Worm (Caenorhabditis elegans) whole organism, L3 larva: ENCODE results near the gene C23H5.11.

ENCODE experiments used
- R02D3.7 ChIP-seq: fragments of 150-350 bp; optimal IDR thresholded peaks from 2 replicates; lab custom pipeline; 2014; ENCODE audit warnings: missing biosample characterization, missing genetic modification characterization
- ZK546.5 ChIP-seq: sonication (generic microtip); optimal IDR thresholded peaks from 2 replicates; lab custom pipeline; 2017; ENCODE audit warnings: missing biosample characterization, missing genetic modification characterization
- ceh-28 ChIP-seq: fragments of 150-350 bp; optimal IDR thresholded peaks from 2 replicates; lab custom pipeline; 2014; ENCODE audit warnings: missing biosample characterization, missing genetic modification reagents, missing genetic modification characterization
- ceh-9 ChIP-seq: sonication (generic microtip); optimal IDR thresholded peaks from 2 replicates; lab custom pipeline; 2018; ENCODE audit warnings: missing biosample characterization, missing genetic modification characterization
- daf-12 ChIP-seq: fragments of 150-350 bp; optimal IDR thresholded peaks from 2 replicates; lab custom pipeline; 2014; ENCODE audit warnings: missing biosample characterization, missing genetic modification reagents, missing genetic modification characterization
- egl-27 ChIP-seq: sonication (generic microtip); optimal IDR thresholded peaks from 4 replicates; lab custom pipeline; 2017; ENCODE audit warnings: missing biosample characterization, missing genetic modification reagents, missing genetic modification characterization
- egl-5 ChIP-seq: fragments of 150-350 bp; optimal IDR thresholded peaks from 2 replicates; lab custom pipeline; 2017; ENCODE audit warnings: missing biosample characterization, missing genetic modification reagents, missing genetic modification characterization, inconsistent platforms
- elt-1 ChIP-seq: fragments of 150-350 bp; optimal IDR thresholded peaks from 2 replicates; lab custom pipeline; 2014; ENCODE audit warnings: missing biosample characterization, missing genetic modification characterization
- elt-2 ChIP-seq: sonication (generic microtip); optimal IDR thresholded peaks from 2 replicates; lab custom pipeline; 2016; ENCODE audit warnings: missing genetic modification reagents, mild to moderate bottlenecking, missing genetic modification characterization, missing compliant biosample characterization
- elt-3 ChIP-seq, 3 experiments: fragments of 150-350 bp in 1 of 3; sonication (generic microtip) in 2 of 3; optimal IDR thresholded peaks; 2 replicates in 2 of 3; 4 replicates in 1 of 3; lab custom pipeline; 2014 to 2017; ENCODE audit warnings: missing biosample characterization in 3 of 3, missing genetic modification characterization in 3 of 3
- eor-1 ChIP-seq, 2 experiments: fragments of 150-350 bp; optimal IDR thresholded peaks; 2 replicates each; lab custom pipeline; 2014 to 2018; ENCODE audit warnings: missing biosample characterization in 2 of 2, missing genetic modification characterization in 2 of 2
- fkh-10 ChIP-seq: sonication (generic microtip); optimal IDR thresholded peaks from 2 replicates; lab custom pipeline; 2017; ENCODE audit warnings: missing biosample characterization, missing genetic modification reagents, missing genetic modification characterization
- fkh-2 ChIP-seq: fragments of 150-350 bp; optimal IDR thresholded peaks from 2 replicates; lab custom pipeline; 2014; ENCODE audit warnings: missing biosample characterization, missing genetic modification reagents, missing genetic modification characterization
- jun-1 ChIP-seq: fragments of 150-350 bp; optimal IDR thresholded peaks from 2 replicates; lab custom pipeline; 2014; ENCODE audit warnings: missing biosample characterization, missing genetic modification reagents, missing genetic modification characterization
- lin-15B ChIP-seq: fragments of 150-350 bp; optimal IDR thresholded peaks from 2 replicates; lab custom pipeline; 2014; ENCODE audit warnings: missing biosample characterization, missing genetic modification characterization
- lin-39 ChIP-seq: fragments of 150-350 bp; optimal IDR thresholded peaks from 2 replicates; lab custom pipeline; 2018; ENCODE audit warnings: missing biosample characterization, missing genetic modification reagents, missing genetic modification characterization
- mml-1 ChIP-seq: fragments of 150-350 bp; sonication (generic microtip); optimal IDR thresholded peaks from 3 replicates; lab custom pipeline; 2014; ENCODE audit warnings: missing biosample characterization, missing genetic modification characterization
- nfya-1 ChIP-seq: sonication (generic microtip); optimal IDR thresholded peaks from 2 replicates; lab custom pipeline; 2017; ENCODE audit warnings: missing genetic modification characterization, mild to moderate bottlenecking, missing compliant biosample characterization, antibody characterized with exemption, moderate library complexity; ENCODE audit not compliant: insufficient read depth
- nhr-11 ChIP-seq: fragments of 150-350 bp; optimal IDR thresholded peaks from 2 replicates; lab custom pipeline; 2014; ENCODE audit warnings: missing biosample characterization, missing genetic modification characterization
- nhr-12 ChIP-seq: fragments of 150-350 bp; optimal IDR thresholded peaks from 2 replicates; lab custom pipeline; 2014; ENCODE audit warnings: missing biosample characterization, missing genetic modification characterization
- nhr-23 ChIP-seq: fragments of 150-350 bp; optimal IDR thresholded peaks from 2 replicates; lab custom pipeline; 2014; ENCODE audit warnings: missing biosample characterization, missing genetic modification reagents, missing genetic modification characterization
- nhr-25 ChIP-seq: sonication (generic microtip); optimal IDR thresholded peaks from 2 replicates; lab custom pipeline; 2017; ENCODE audit warnings: missing biosample characterization, missing genetic modification characterization
- nhr-28 ChIP-seq: fragments of 150-350 bp; optimal IDR thresholded peaks from 2 replicates; lab custom pipeline; 2014; ENCODE audit warnings: missing biosample characterization, missing genetic modification characterization
- nhr-67 ChIP-seq: fragments of 150-350 bp; optimal IDR thresholded peaks from 2 replicates; lab custom pipeline; 2014; ENCODE audit warnings: missing biosample characterization, missing genetic modification characterization
- pha-4 ChIP-seq: fragments of 150-350 bp; optimal IDR thresholded peaks from 2 replicates; lab custom pipeline; 2014; ENCODE audit warnings: missing biosample characterization, missing genetic modification reagents, missing genetic modification characterization
- pqm-1 ChIP-seq: fragments of 150-350 bp; optimal IDR thresholded peaks from 2 replicates; lab custom pipeline; 2017; ENCODE audit warnings: missing biosample characterization, missing genetic modification characterization, inconsistent platforms
- sea-2 ChIP-seq: fragments of 150-350 bp; sonication (generic microtip); optimal IDR thresholded peaks from 4 replicates; lab custom pipeline; 2014; ENCODE audit warnings: missing biosample characterization, missing genetic modification reagents, missing genetic modification characterization
- skn-1 ChIP-seq: fragments of 150-350 bp; optimal IDR thresholded peaks from 2 replicates; lab custom pipeline; 2014; ENCODE audit warnings: missing biosample characterization, missing genetic modification characterization
- snpc-4 ChIP-seq: fragments of 150-350 bp; optimal IDR thresholded peaks from 2 replicates; lab custom pipeline; 2014; ENCODE audit warnings: missing biosample characterization, missing genetic modification characterization
- tbx-2 ChIP-seq: sonication (generic microtip); optimal IDR thresholded peaks from 2 replicates; lab custom pipeline; 2016; ENCODE audit warnings: mild to moderate bottlenecking, missing genetic modification characterization, missing compliant biosample characterization
- unc-62 ChIP-seq: fragments of 150-350 bp; sonication (generic microtip); optimal IDR thresholded peaks from 4 replicates; lab custom pipeline; 2014; ENCODE audit warnings: missing biosample characterization, missing genetic modification reagents, missing genetic modification characterization
- ztf-11 ChIP-seq: fragments of 150-350 bp; optimal IDR thresholded peaks from 2 replicates; lab custom pipeline; 2014; ENCODE audit warnings: missing biosample characterization, missing genetic modification characterization
- ztf-4 ChIP-seq: fragments of 150-350 bp; optimal IDR thresholded peaks from 2 replicates; lab custom pipeline; 2014; ENCODE audit warnings: missing biosample characterization, missing genetic modification characterization

The C23H5.11 gene

ce11 chrIV:2137478-2137877, 37.8 kb upstream of the C23H5.11 start:
- TF ChIP-seq eor-1 (tag; optimal IDR thresholded peaks at IDR 0.05; lab: Kevin White, UChicago) (no peak), egl-5 (tag; lab: Kevin White, UChicago) (no peak), ztf-4 (tag; lab: Kevin White, UChicago) (no peak), mml-1 (tag; lab: Kevin White, UChicago) (no peak), jun-1 (tag; lab: Kevin White, UChicago) (no peak), lin-39 (no peak), elt-3 (tag; optimal IDR thresholded peaks at IDR 0.05; lab: Kevin White, UChicago) (no peak), pha-4 (tag; lab: Kevin White, UChicago) (no peak), skn-1 (tag; lab: Kevin White, UChicago) (no peak), nhr-12 (tag; lab: Kevin White, UChicago) (no peak), fkh-2 (no peak), sea-2 (GFP tag; lab: Kevin White, UChicago) (no peak)

DNA sequence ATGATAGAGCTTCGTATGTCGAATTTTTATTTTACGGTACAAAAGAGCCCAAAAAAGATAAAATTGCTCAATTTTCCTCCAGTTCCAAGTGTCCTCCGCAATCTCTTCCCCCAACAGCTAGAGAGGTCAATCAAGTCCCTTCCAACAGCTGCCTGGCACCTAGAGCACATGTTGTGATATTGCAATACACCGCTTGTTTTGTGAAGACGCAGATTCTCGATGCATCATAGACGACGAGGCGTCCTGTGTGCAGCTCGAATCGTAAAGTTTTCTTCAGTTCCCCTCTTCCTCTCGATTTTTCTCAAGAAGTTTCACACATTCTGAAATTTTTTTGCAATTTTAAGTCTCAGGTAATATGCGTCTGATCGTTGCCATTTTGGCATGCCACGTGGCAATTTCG, 36.9 kb upstream of the C23H5.11 start, which contains the start of gene test-1:
Gene test-1 (plus strand): TSS at position 345 of the 400 bp plus-strand sequence.
- TF ChIP-seq nhr-23 (tag; lab: Kevin White, UChicago) (no peak), nhr-12 (tag; lab: Kevin White, UChicago) (no peak), ztf-4 (tag; lab: Kevin White, UChicago) (no peak), elt-1 (tag; lab: Kevin White, UChicago) (no peak), nfya-1 (no peak), egl-5 (tag; lab: Kevin White, UChicago) (no peak), ztf-11 (tag; lab: Kevin White, UChicago) (no peak), pqm-1 (no peak)

DNA sequence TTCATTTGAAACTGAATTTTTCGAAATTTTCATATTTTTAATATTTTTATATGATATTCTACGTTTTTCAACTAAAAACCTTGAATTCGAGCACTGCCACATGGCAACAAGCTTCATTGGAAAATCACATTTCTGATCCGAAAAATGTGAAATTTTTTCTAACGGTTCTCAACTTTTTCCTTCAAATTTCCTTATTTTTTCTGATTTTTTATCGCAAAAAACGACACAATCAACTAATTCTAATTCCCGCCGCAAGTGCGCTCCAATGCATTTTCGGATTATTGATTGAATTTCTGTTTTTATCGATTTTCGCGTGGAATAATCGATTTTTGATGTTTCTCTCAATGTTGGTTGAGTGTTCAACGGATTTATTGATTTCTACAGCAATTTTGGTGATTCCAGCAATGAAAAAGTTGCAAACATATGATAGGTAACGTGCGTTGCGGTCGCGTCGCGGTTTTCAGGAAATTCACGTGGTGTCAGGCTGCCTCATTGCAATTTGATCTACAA, 33.8 kb upstream of the C23H5.11 start, which contains the start of gene C23H5.12:
Gene C23H5.12 (plus strand): TSS at position 51 of the 510 bp plus-strand sequence.
- TF ChIP-seq nhr-67 (tag; lab: Kevin White, UChicago), result no peak
- peak; percentile 52 for TF ChIP-seq ceh-28 (tag; lab: Kevin White, UChicago)

DNA sequence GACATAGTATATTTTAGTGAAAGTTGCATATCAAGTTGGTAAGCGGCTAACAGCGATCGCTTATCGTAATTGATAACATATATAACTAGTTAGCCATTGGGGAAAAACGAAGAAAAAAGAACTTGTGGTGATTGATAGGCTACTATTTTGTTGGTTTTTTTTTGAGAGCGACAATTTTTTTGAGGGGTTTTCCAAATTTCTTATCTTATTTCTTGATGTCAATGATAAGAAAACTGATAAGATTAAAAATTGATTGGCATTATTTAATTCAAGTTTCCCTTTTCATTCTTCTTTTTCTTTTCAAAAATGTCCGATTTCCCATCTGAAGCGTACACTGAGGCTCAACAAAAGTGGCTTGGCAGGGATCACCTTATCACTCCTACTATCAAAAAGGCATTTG, 31.0 kb upstream of the C23H5.11 start, which contains the start of gene prmt-6:
Gene prmt-6 (plus strand): TSS at position 252 of the 400 bp plus-strand sequence.
- TF ChIP-seq nhr-25 (tag; lab: Kevin White, UChicago), result no peak
- TF ChIP-seq R02D3.7, result no peak
- no peak for TF ChIP-seq nhr-11 (tag; lab: Kevin White, UChicago)
- TF ChIP-seq nhr-28 (tag; lab: Kevin White, UChicago), result no peak
- no peak for TF ChIP-seq daf-12
- no peak for TF ChIP-seq lin-15B
- TF ChIP-seq nhr-67 (tag; lab: Kevin White, UChicago), result no peak
- no peak for TF ChIP-seq fkh-2
- TF ChIP-seq ceh-28 (tag; lab: Kevin White, UChicago), result no peak
- no peak for TF ChIP-seq fkh-10 (GFP tag; lab: Kevin White, UChicago)
- TF ChIP-seq egl-5 (tag; lab: Kevin White, UChicago), result no peak
- TF ChIP-seq unc-62 (GFP tag; lab: Kevin White, UChicago), result no peak
- no peak for TF ChIP-seq ztf-4 (tag; lab: Kevin White, UChicago)
- peak; percentile 17 for TF ChIP-seq pqm-1
- no peak for TF ChIP-seq eor-1 (tag; optimal IDR thresholded peaks at IDR 0.05; lab: Kevin White, UChicago)
- TF ChIP-seq ztf-11 (tag; lab: Kevin White, UChicago), result no peak
- peak; percentile 81 for TF ChIP-seq elt-2 (tag; lab: Kevin White, UChicago)
- TF ChIP-seq ZK546.5 (tag; lab: Kevin White, UChicago), result no peak
- TF ChIP-seq snpc-4 (tag; lab: Kevin White, UChicago), result no peak
- peak in 1 of 3 experiments; percentile 26 for TF ChIP-seq elt-3 (tag; optimal IDR thresholded peaks at IDR 0.05; lab: Kevin White, UChicago)
- TF ChIP-seq egl-27 (tag; lab: Kevin White, UChicago), result no peak
- TF ChIP-seq tbx-2 (tag; lab: Kevin White, UChicago), result no peak

DNA sequence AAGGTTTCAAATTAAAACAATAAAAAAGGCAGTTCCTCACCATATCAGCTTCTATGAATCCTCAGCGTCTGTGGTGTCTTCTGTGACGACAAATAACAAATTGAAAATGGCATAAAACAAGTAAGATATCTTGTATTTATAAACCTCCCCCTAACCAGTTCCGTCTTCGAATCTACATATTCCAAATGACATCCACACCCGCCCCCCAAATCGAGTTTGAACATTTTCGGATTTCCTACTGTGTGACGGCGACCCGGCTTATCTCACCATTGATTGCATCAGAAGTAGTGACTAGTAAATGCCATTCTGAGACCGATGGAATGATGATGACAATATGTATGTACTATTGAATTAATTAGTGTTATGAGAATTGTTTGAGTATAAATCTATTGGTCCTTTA, 29.1 kb upstream of the C23H5.11 start, which contains the start of gene grl-20:
Gene grl-20 (minus strand): TSS at position 101 of the 400 bp plus-strand sequence.
- TF ChIP-seq ceh-9 (tag; lab: Kevin White, UChicago) (no peak), pha-4 (tag; lab: Kevin White, UChicago) (no peak), lin-39 (no peak)
- TF ChIP-seq, all 47 proteins: peak for 0
